Worm (Caenorhabditis elegans): ENCODE measurements around the gene odr-2.

The odr-2 gene

ce11 chrV:7129460-7129859 is 26.1 kb downstream of the odr-2 start, which contains the start of gene T01C4.8:
Gene T01C4.8, minus strand, starts transcription at chrV:7129560.
- no peak for TF ChIP-seq C16A3.4 (tag; optimal IDR thresholded peaks at IDR 0.05)
- no peak for TF ChIP-seq egl-27 (tag; optimal IDR thresholded peaks at IDR 0.05)
- no peak for TF ChIP-seq efl-1 (optimal IDR thresholded peaks at IDR 0.05)
- peak in 1 of 2 experiments; percentile 13 for TF ChIP-seq efl-1 (GFP tag; optimal IDR thresholded peaks at IDR 0.05 in 1 of 2)

- TF ChIP-seq nhr-77 (tag; optimal IDR thresholded peaks at IDR 0.05), result no peak
- no peak for TF ChIP-seq C34B4.2 (tag; optimal IDR thresholded peaks at IDR 0.05)
These were observed 27.6 kb downstream of the odr-2 start, which contains the start of gene srx-36 for ce11 chrV:7130974-7131373. Gene srx-36, minus strand, starts transcription at chrV:7131074.

- TF ChIP-seq nhr-237 (tag; optimal IDR thresholded peaks at IDR 0.05) (no peak), tbx-2 (tag; optimal IDR thresholded peaks at IDR 0.05) (no peak), sptf-1 (tag; optimal IDR thresholded peaks at IDR 0.05) (no peak), nhr-90 (tag; optimal IDR thresholded peaks at IDR 0.05; ENCODE audit: poor library complexity) (no peak), isw-1 (GFP tag; IDR thresholded peaks at IDR 0.05) (no peak), C34B4.2 (tag; optimal IDR thresholded peaks at IDR 0.05) (no peak), lsy-2 (tag; optimal IDR thresholded peaks at IDR 0.05) (no peak), ztf-11 (tag; optimal IDR thresholded peaks at IDR 0.05) (no peak), fkh-10 (GFP tag; optimal IDR thresholded peaks at IDR 0.05) (no peak), rnt-1 (tag; optimal IDR thresholded peaks at IDR 0.05) (no peak), elt-2 (tag; optimal IDR thresholded peaks at IDR 0.05) (no peak), nhr-20 (tag; optimal IDR thresholded peaks at IDR 0.05) (no peak), unc-30 (tag; optimal IDR thresholded peaks at IDR 0.05) (no peak), snpc-4 (tag; optimal IDR thresholded peaks at IDR 0.05) (no peak), alr-1 (tag; optimal IDR thresholded peaks at IDR 0.05; ENCODE audit: borderline replicate concordance) (no peak), ztf-4 (tag; optimal IDR thresholded peaks at IDR 0.05) (no peak), lir-3 (tag; optimal IDR thresholded peaks at IDR 0.05; ENCODE audit: poor library complexity) (no peak), ceh-90 (tag; optimal IDR thresholded peaks at IDR 0.05) (no peak), pax-3 (tag; optimal IDR thresholded peaks at IDR 0.05) (no peak)
These were observed 28.9 kb downstream of the odr-2 start, which contains the start of gene sre-10 for ce11 chrV:7132248-7132647. Gene sre-10, plus strand, starts transcription at chrV:7132548.

- TF ChIP-seq C04F5.9 (tag; optimal IDR thresholded peaks at IDR 0.05), result no peak
- no peak for TF ChIP-seq efl-1 (optimal IDR thresholded peaks at IDR 0.05)
- peak in 1 of 2 experiments; percentile 39 for TF ChIP-seq efl-1 (GFP tag; optimal IDR thresholded peaks at IDR 0.05 in 1 of 2)
These were observed 30.6 kb downstream of the odr-2 start, which contains the start of gene F10D2.16 for ce11 chrV:7133963-7134362. Gene F10D2.16, plus strand, starts transcription at chrV:7134263.

- no peak for TF ChIP-seq fos-1 (tag; optimal IDR thresholded peaks at IDR 0.05)
- TF ChIP-seq egl-13 (tag; optimal IDR thresholded peaks at IDR 0.05), result no peak
- TF ChIP-seq F16B12.6 (tag; optimal IDR thresholded peaks at IDR 0.05), result no peak
- no peak for TF ChIP-seq ceh-90 (tag; optimal IDR thresholded peaks at IDR 0.05)
- TF ChIP-seq nhr-12 (tag; optimal IDR thresholded peaks at IDR 0.05), result no peak
- no peak for TF ChIP-seq aha-1 (tag; optimal IDR thresholded peaks at IDR 0.05)
- no peak for TF ChIP-seq ztf-11 (tag; optimal IDR thresholded peaks at IDR 0.05)
- no peak for TF ChIP-seq mdl-1 (tag; optimal IDR thresholded peaks at IDR 0.05)
These were observed 33.5 kb downstream of the odr-2 start for ce11 chrV:7136859-7137258.

- no peak for TF ChIP-seq C04F5.9 (tag; optimal IDR thresholded peaks at IDR 0.05)
- TF ChIP-seq ceh-88 (GFP tag; IDR thresholded peaks at IDR 0.05), result no peak
These were observed 35.0 kb downstream of the odr-2 start, which contains the start of gene str-112 for ce11 chrV:7138320-7138719. Gene str-112, minus strand, starts transcription at chrV:7138420.
